Worm (Caenorhabditis elegans): ENCODE results near the gene T22F3.8.
"Not testable (repeated sequence)": the region's sequence is repeated elsewhere in the genome, so short reads cannot be mapped to it uniquely, and the experiment has no call there.

- not testable (repeated sequence) for TF ChIP-seq med-1 (GFP tag; optimal IDR thresholded peaks at IDR 0.05; ENCODE audit: insufficient read depth); cog-1 (tag; optimal IDR thresholded peaks at IDR 0.05)
Measured at ce11 chrV:3570695-3571094, 34.5 kb downstream of the T22F3.8 start, which contains the start of gene F40C5.2.
